Fruit fly (Drosophila melanogaster) whole organism, embryonic: ENCODE measurements around the gene CG5516.

Source experiments
- ATbp ChIP-seq: fragments of 200-800 bp; sonication (Bioruptor generic); optimal IDR thresholded peaks from 2 replicates; lab custom pipeline; 2017; ENCODE audit warnings: missing biosample characterization, mild to moderate bottlenecking, missing genetic modification characterization, missing genetic modification reagents
- B-H2 ChIP-seq: fragments of 200-800 bp; sonication (Bioruptor generic); optimal IDR thresholded peaks from 2 replicates; lab custom pipeline; 2018; ENCODE audit warnings: missing biosample characterization, mild to moderate bottlenecking, missing genetic modification characterization
- Bgb ChIP-seq: fragments of 200-800 bp; sonication (Bioruptor generic); IDR thresholded peaks from 2 replicates; pipeline ENCODE4 v1.3.6; 2022; ENCODE audit warnings: missing biosample characterization, missing genetic modification characterization; ENCODE audit not compliant: partially characterized antibody
- BtbVII ChIP-seq: fragments of 200-800 bp; sonication (Bioruptor generic); optimal IDR thresholded peaks from 3 replicates; lab custom pipeline; 2017; ENCODE audit warnings: missing biosample characterization, mild to moderate bottlenecking, missing genetic modification characterization
- C15 ChIP-seq: fragments of 200-800 bp; sonication (Bioruptor generic); IDR thresholded peaks from 3 replicates; pipeline ENCODE4 v1.3.6; 2022; ENCODE audit warnings: missing biosample characterization, missing genetic modification characterization
- CG10209 ChIP-seq: fragments of 200-800 bp; sonication (Bioruptor generic); optimal IDR thresholded peaks from 3 replicates; lab custom pipeline; 2017; ENCODE audit warnings: missing biosample characterization, mild to moderate bottlenecking, missing genetic modification characterization, missing genetic modification reagents
- CG13123 ChIP-seq: fragments of 200-800 bp; sonication (Bioruptor generic); optimal IDR thresholded peaks from 2 replicates; lab custom pipeline; 2016; ENCODE audit warnings: missing biosample characterization, missing genetic modification characterization
- CG13296 ChIP-seq: fragments of 200-800 bp; sonication (Bioruptor generic); optimal IDR thresholded peaks from 3 replicates; lab custom pipeline; 2018; ENCODE audit warnings: missing biosample characterization, mild to moderate bottlenecking, missing genetic modification characterization
- CG13424 ChIP-seq: fragments of 200-800 bp; sonication (Bioruptor generic); optimal IDR thresholded peaks from 2 replicates; lab custom pipeline; 2019; ENCODE audit warnings: missing biosample characterization, mild to moderate bottlenecking, missing genetic modification characterization, moderate library complexity
- CG14014 ChIP-seq: fragments of 200-800 bp; sonication (Bioruptor generic); IDR thresholded peaks from 2 replicates; pipeline ENCODE4 v1.3.6; 2022; ENCODE audit warnings: missing biosample characterization, missing genetic modification characterization
- CG15011 ChIP-seq: fragments of 200-800 bp; sonication (Bioruptor generic); optimal IDR thresholded peaks from 3 replicates; lab custom pipeline; 2018; ENCODE audit warnings: missing biosample characterization, mild to moderate bottlenecking, missing genetic modification characterization
- CG15696 ChIP-seq: fragments of 200-800 bp; sonication (Bioruptor generic); optimal IDR thresholded peaks from 2 replicates; lab custom pipeline; 2019; ENCODE audit warnings: missing biosample characterization, mild to moderate bottlenecking, missing genetic modification characterization, moderate library complexity
- CG1603 ChIP-seq: fragments of 200-800 bp; sonication (Bioruptor generic); optimal IDR thresholded peaks from 2 replicates; lab custom pipeline; 2019; ENCODE audit warnings: missing biosample characterization, mild to moderate bottlenecking, missing genetic modification characterization, moderate library complexity
- CG17912 ChIP-seq: fragments of 200-800 bp; sonication (Bioruptor generic); optimal IDR thresholded peaks from 2 replicates; lab custom pipeline; 2018; ENCODE audit warnings: missing biosample characterization, mild to moderate bottlenecking, missing genetic modification characterization
- CG2889 ChIP-seq: fragments of 200-800 bp; sonication (Bioruptor generic); IDR thresholded peaks from 3 replicates; pipeline ENCODE4 v1.3.6; 2022; ENCODE audit warnings: missing biosample characterization, missing genetic modification characterization
- CG34224 ChIP-seq: fragments of 200-800 bp; sonication (Bioruptor generic); IDR thresholded peaks from 3 replicates; pipeline ENCODE4 v1.3.6; 2022; ENCODE audit warnings: missing biosample characterization, missing genetic modification characterization; ENCODE audit not compliant: partially characterized antibody
- CG6175 ChIP-seq: fragments of 200-800 bp; sonication (Bioruptor generic); IDR thresholded peaks from 3 replicates; pipeline ENCODE4 v1.3.6; 2022; ENCODE audit warnings: missing biosample characterization, missing genetic modification characterization
- CG7271 ChIP-seq: fragments of 200-800 bp; sonication (Bioruptor generic); optimal IDR thresholded peaks from 2 replicates; lab custom pipeline; 2018; ENCODE audit warnings: missing biosample characterization, mild to moderate bottlenecking, missing genetic modification characterization, moderate library complexity
- CG9932 ChIP-seq: fragments of 200-800 bp; sonication (Bioruptor generic); IDR thresholded peaks from 2 replicates; pipeline ENCODE4 v1.3.6; 2022; ENCODE audit warnings: missing biosample characterization, missing genetic modification characterization
- D ChIP-seq, 2 experiments: fragments of 200-800 bp in 1 of 2; fragments of >200 bp in 1 of 2; sonication (Bioruptor generic) in 1 of 2; optimal IDR thresholded peaks; 2 replicates in 1 of 2; 3 replicates in 1 of 2; lab custom pipeline; 2017; ENCODE audit warnings: mild to moderate bottlenecking in 1 of 2, missing biosample characterization in 1 of 2, missing genetic modification characterization in 1 of 2, missing genetic modification reagents in 1 of 2
- Fer3 ChIP-seq: fragments of 200-800 bp; sonication (Bioruptor generic); optimal IDR thresholded peaks from 2 replicates; lab custom pipeline; 2018; ENCODE audit warnings: missing biosample characterization, mild to moderate bottlenecking, missing genetic modification characterization, moderate library complexity
- GATAe ChIP-seq: fragments of 200-800 bp; sonication (Bioruptor generic); conservative IDR thresholded peaks from 2 replicates; pipeline ENCODE4 v1.3.6; 2022; ENCODE audit warnings: missing biosample characterization, missing genetic modification characterization
- HHEX ChIP-seq: fragments of 200-800 bp; sonication (Bioruptor generic); optimal IDR thresholded peaks from 3 replicates; lab custom pipeline; 2017; ENCODE audit warnings: missing biosample characterization, mild to moderate bottlenecking, missing genetic modification characterization, missing genetic modification reagents
- Hand ChIP-seq: fragments of 200-800 bp; sonication (Bioruptor generic); optimal IDR thresholded peaks from 2 replicates; lab custom pipeline; 2017; ENCODE audit warnings: mild to moderate bottlenecking, missing biosample characterization, missing genetic modification reagents, missing genetic modification characterization
- Hey ChIP-seq: fragments of 200-800 bp; sonication (Bioruptor generic); optimal IDR thresholded peaks from 3 replicates; lab custom pipeline; 2018; ENCODE audit warnings: missing biosample characterization, mild to moderate bottlenecking, missing genetic modification characterization
- MBD-R2 ChIP-seq: fragments of 200-800 bp; sonication (Bioruptor generic); IDR thresholded peaks from 2 replicates; pipeline ENCODE4 v1.3.6; 2022; ENCODE audit warnings: missing biosample characterization, missing genetic modification characterization
- Med ChIP-seq: fragments of 200-800 bp; sonication (Bioruptor generic); peaks from one replicate; lab custom pipeline; 2016; ENCODE audit warnings: missing biosample characterization, missing genetic modification characterization, mild to moderate bottlenecking, inconsistent platforms, moderate library complexity
- NC2β ChIP-seq: fragments of 200-800 bp; sonication (Bioruptor generic); optimal IDR thresholded peaks from 2 replicates; lab custom pipeline; 2016; ENCODE audit warnings: missing biosample characterization, missing genetic modification characterization
- NK7.1 ChIP-seq: fragments of 200-800 bp; sonication (Bioruptor generic); optimal IDR thresholded peaks from 3 replicates; lab custom pipeline; 2016; ENCODE audit warnings: missing biosample characterization, missing genetic modification characterization
- Side ChIP-seq: fragments of 200-800 bp; sonication (Bioruptor generic); optimal IDR thresholded peaks from 2 replicates; lab custom pipeline; 2016; ENCODE audit warnings: missing biosample characterization, missing genetic modification characterization
- Vsx1 ChIP-seq: fragments of 200-800 bp; sonication (Bioruptor generic); optimal IDR thresholded peaks from 2 replicates; lab custom pipeline; 2017; ENCODE audit warnings: missing biosample characterization, mild to moderate bottlenecking, missing genetic modification characterization, missing genetic modification reagents
- caup ChIP-seq: fragments of 200-800 bp; sonication (Bioruptor generic); optimal IDR thresholded peaks from 3 replicates; lab custom pipeline; 2017; ENCODE audit warnings: missing biosample characterization, mild to moderate bottlenecking, missing genetic modification characterization, moderate library complexity; ENCODE audit not compliant: severe bottlenecking
- chinmo ChIP-seq: fragments of 200-800 bp; sonication (Bioruptor generic); IDR thresholded peaks from 4 replicates; pipeline ENCODE4 v1.3.6; 2022; ENCODE audit warnings: missing biosample characterization, missing genetic modification characterization; ENCODE audit not compliant: partially characterized antibody
- ems ChIP-seq: fragments of 200-800 bp; sonication (Bioruptor generic); optimal IDR thresholded peaks from 3 replicates; lab custom pipeline; 2016; ENCODE audit warnings: missing biosample characterization, missing genetic modification characterization
- kah ChIP-seq: fragments of 200-800 bp; sonication (Bioruptor generic); optimal IDR thresholded peaks from 2 replicates; lab custom pipeline; 2018; ENCODE audit warnings: missing biosample characterization, mild to moderate bottlenecking, missing genetic modification characterization
- kay ChIP-seq: fragments of 200-800 bp; sonication (Bioruptor generic); optimal IDR thresholded peaks from 2 replicates; lab custom pipeline; 2016; ENCODE audit warnings: missing biosample characterization, missing genetic modification characterization
- knrl ChIP-seq: fragments of 200-800 bp; sonication (Bioruptor generic); IDR thresholded peaks from 3 replicates; pipeline ENCODE4 v1.3.6; 2022; ENCODE audit warnings: missing biosample characterization, missing genetic modification characterization; ENCODE audit not compliant: partially characterized antibody
- scrt ChIP-seq: fragments of 200-800 bp; sonication (Bioruptor generic); optimal IDR thresholded peaks from 2 replicates; lab custom pipeline; 2018; ENCODE audit warnings: missing biosample characterization, mild to moderate bottlenecking, missing genetic modification characterization, moderate library complexity
- sd ChIP-seq: fragments of 200-800 bp; sonication (Bioruptor generic); optimal IDR thresholded peaks from 3 replicates; lab custom pipeline; 2018; ENCODE audit warnings: missing biosample characterization, mild to moderate bottlenecking, missing genetic modification characterization, moderate library complexity
- shn ChIP-seq: fragments of 200-800 bp; sonication (Bioruptor generic); optimal IDR thresholded peaks from 3 replicates; lab custom pipeline; 2016; ENCODE audit warnings: missing biosample characterization, missing genetic modification characterization
- sob ChIP-seq: fragments of 200-800 bp; sonication (Bioruptor generic); IDR thresholded peaks from 2 replicates; pipeline ENCODE4 v1.3.6; 2022; ENCODE audit warnings: missing biosample characterization, missing genetic modification characterization
- sqz ChIP-seq: fragments of 200-800 bp; sonication (Bioruptor generic); optimal IDR thresholded peaks from 3 replicates; lab custom pipeline; 2018; ENCODE audit warnings: missing biosample characterization, mild to moderate bottlenecking, missing genetic modification characterization
- stwl ChIP-seq: fragments of 200-800 bp; sonication (Bioruptor generic); optimal IDR thresholded peaks from 3 replicates; lab custom pipeline; 2018; ENCODE audit warnings: missing biosample characterization, mild to moderate bottlenecking, missing genetic modification characterization, moderate library complexity
- tap ChIP-seq: fragments of 200-800 bp; optimal IDR thresholded peaks from 3 replicates; lab custom pipeline; 2019; ENCODE audit warnings: missing biosample characterization, mild to moderate bottlenecking, missing genetic modification characterization, moderate library complexity
- ttk ChIP-seq: fragments of 200-800 bp; sonication (Bioruptor generic); IDR thresholded peaks from 2 replicates; pipeline ENCODE4 v2.1.2; 2022; ENCODE audit warnings: missing biosample characterization, missing genetic modification characterization
- usp ChIP-seq: fragments of >200 bp; optimal IDR thresholded peaks from 2 replicates; lab custom pipeline; 2017; ENCODE audit warnings: missing biosample characterization, missing genetic modification characterization
- vfl ChIP-seq: fragments of 200-800 bp; sonication (Bioruptor generic); optimal IDR thresholded peaks from 2 replicates; lab custom pipeline; 2016; ENCODE audit warnings: missing biosample characterization, missing genetic modification characterization

CG5516 gene

dm6 chr3R:16004691-16005474 is 41.2 kb downstream of the CG5516 start (continued):
- TF ChIP-seq CG13424 (tag; lab: Kevin White, UChicago) = peak; percentile 21
- TF ChIP-seq CG2889 = no peak
- peak; percentile 12 for TF ChIP-seq scrt (GFP tag; lab: Kevin White, UChicago)
- peak; percentile 53 for TF ChIP-seq kay (GFP tag; lab: Kevin White, UChicago)
- TF ChIP-seq CG9932 = no peak
- TF ChIP-seq CG15011 (GFP tag; lab: Kevin White, UChicago) = no peak
- peak; percentile 25; the same call in 1 of the 2 replicates for TF ChIP-seq MBD-R2 (GFP tag; lab: Robert Waterston, UW)
- no peak for TF ChIP-seq CG13123
- no peak for TF ChIP-seq D (optimal IDR thresholded peaks at IDR 0.05; lab: Kevin White, UChicago)
- no peak for TF ChIP-seq D (GFP tag; optimal IDR thresholded peaks at IDR 0.05; lab: Kevin White, UChicago)
- TF ChIP-seq CG7271 (tag; lab: Kevin White, UChicago) = no peak
- peak; percentile 1 for TF ChIP-seq ATbp (GFP tag; lab: Kevin White, UChicago)
- no peak for TF ChIP-seq usp
- no peak for TF ChIP-seq tap (tag; lab: Kevin White, UChicago)
- peak; percentile 36 for TF ChIP-seq HHEX (GFP tag; lab: Kevin White, UChicago)
- peak; percentile 32; the same call in 1 of the 2 replicates for TF ChIP-seq Bgb (GFP tag; lab: Robert Waterston, UW)
- peak; percentile 69 for TF ChIP-seq B-H2 (GFP tag; lab: Kevin White, UChicago)
- TF ChIP-seq CG1603 (tag; lab: Kevin White, UChicago) = peak; percentile 15
- peak; percentile 67 for TF ChIP-seq CG13296 (GFP tag; lab: Kevin White, UChicago)
- no peak for TF ChIP-seq stwl
- no peak for TF ChIP-seq ems (GFP tag; lab: Kevin White, UChicago)
- TF ChIP-seq kah (GFP tag; lab: Kevin White, UChicago) = peak; percentile 6
- TF ChIP-seq Hand (GFP tag; lab: Kevin White, UChicago) = peak; percentile 57
- peak; percentile 1 for TF ChIP-seq Fer3 (tag; lab: Kevin White, UChicago)
- TF ChIP-seq vfl (GFP tag; lab: Kevin White, UChicago) = no peak
- no peak for TF ChIP-seq CG14014 (GFP tag; lab: Robert Waterston, UW)
- TF ChIP-seq ttk (GFP tag; lab: Robert Waterston, UW) = peak; percentile 53; the same call in 1 of the 2 replicates
- TF ChIP-seq CG15696 = no peak
- peak; percentile 34 for TF ChIP-seq CG10209
- peak; percentile 85 for TF ChIP-seq Med (GFP tag; lab: Kevin White, UChicago)
- TF ChIP-seq CG6175 (GFP tag; lab: Robert Waterston, UW) = peak; percentile 74; the same call in 2 of the 3 replicates
- TF ChIP-seq GATAe (GFP tag; lab: Robert Waterston, UW) = peak; percentile 98
- TF ChIP-seq CG17912 (GFP tag; lab: Kevin White, UChicago) = peak; percentile 57
- no peak for TF ChIP-seq NK7.1 (GFP tag; lab: Kevin White, UChicago)
- peak; percentile 22; the same call in 1 of the 2 replicates for TF ChIP-seq sob (GFP tag; lab: Robert Waterston, UW)
- TF ChIP-seq Side (GFP tag; lab: Kevin White, UChicago) = no peak
- TF ChIP-seq Vsx1 = peak; percentile 30
- no peak for TF ChIP-seq knrl (GFP tag; lab: Robert Waterston, UW)
- TF ChIP-seq Hey (tag; lab: Kevin White, UChicago) = peak; percentile 80
- peak; percentile 66 for TF ChIP-seq caup (GFP tag; lab: Kevin White, UChicago)
- peak; percentile 7 for TF ChIP-seq sqz
- TF ChIP-seq chinmo = peak; percentile 75; the same call in 2 of the 4 replicates
- TF ChIP-seq shn = no peak
- peak; percentile 88 for TF ChIP-seq sd (tag; lab: Kevin White, UChicago)
- 0 out of 3 replicates have a peak, but pooled peaks have one; percentile 8 for TF ChIP-seq CG34224 (GFP tag; lab: Robert Waterston, UW)
- TF ChIP-seq NC2β (GFP tag; lab: Kevin White, UChicago) = no peak
- peak; percentile 50 for TF ChIP-seq BtbVII (GFP tag; lab: Kevin White, UChicago)
- no peak for TF ChIP-seq C15 (GFP tag; lab: Robert Waterston, UW)
